Worm (Caenorhabditis elegans) whole organism, midembryonic: ENCODE data around the gene set-2.

Experiments used
- flt-1 ChIP-seq: fragments of 200-800 bp; sonication (Bioruptor generic); IDR thresholded peaks from 2 replicates; pipeline ENCODE4 v1.3.6; 2022; ENCODE audit warnings: missing genetic modification characterization, missing compliant biosample characterization
- ref-1 ChIP-seq: fragments of 200-800 bp; sonication (Bioruptor generic); conservative IDR thresholded peaks from 2 replicates; pipeline ENCODE4 v1.3.6; 2022; ENCODE audit warnings: missing genetic modification reagents, missing genetic modification characterization, missing compliant biosample characterization
- tab-1 ChIP-seq: fragments of 200-800 bp; sonication (Bioruptor generic); IDR thresholded peaks from 2 replicates; pipeline ENCODE4 v1.3.6; 2022; ENCODE audit warnings: missing genetic modification characterization, missing compliant biosample characterization
- ztf-29 ChIP-seq: fragments of 200-800 bp; sonication (Bioruptor generic); IDR thresholded peaks from 2 replicates; pipeline ENCODE4 v1.3.6; 2022; ENCODE audit warnings: missing genetic modification reagents, missing genetic modification characterization, missing compliant biosample characterization

- TF ChIP-seq ref-1 (GFP tag; lab: Robert Waterston, UW) (no peak), tab-1 (no peak), flt-1 (GFP tag; lab: Robert Waterston, UW) (no peak), ztf-29 (GFP tag; lab: Robert Waterston, UW) (no peak)
These were observed 17.7 kb downstream of the set-2 start, which contains the start of the genes F26F4.9 and cee-1 for ce11 chrIII:4912317-4912716.
